Worm (Caenorhabditis elegans): ENCODE results near the gene ncap-1.

ce11 chrII:2939681-2940080, 20.6 kb upstream of the ncap-1 start:
- TF ChIP-seq nhr-237 (tag; optimal IDR thresholded peaks at IDR 0.05) (no peak), ztf-4 (tag; optimal IDR thresholded peaks at IDR 0.05) (no peak), tlp-1 (tag; optimal IDR thresholded peaks at IDR 0.05) (no peak), nhr-28 (tag; optimal IDR thresholded peaks at IDR 0.05) (no peak), dpl-1 (GFP tag; optimal IDR thresholded peaks at IDR 0.05) (no peak), lin-39 (tag; optimal IDR thresholded peaks at IDR 0.05) (no peak), egl-27 (tag; optimal IDR thresholded peaks at IDR 0.05) (no peak), mdl-1 (tag; optimal IDR thresholded peaks at IDR 0.05) (no peak), elt-2 (tag; optimal IDR thresholded peaks at IDR 0.05) (no peak), nhr-11 (tag; optimal IDR thresholded peaks at IDR 0.05) (no peak), pqm-1 (tag; optimal IDR thresholded peaks at IDR 0.05) (no peak), nhr-76 (tag; optimal IDR thresholded peaks at IDR 0.05) (no peak), C16A3.4 (tag; optimal IDR thresholded peaks at IDR 0.05) (no peak)
